Fruit fly (Drosophila melanogaster) whole organism, embryonic: ENCODE results near the gene Rpp30.

Source experiments
- Aef1 ChIP-seq: fragments of 200-800 bp; sonication (Bioruptor generic); IDR thresholded peaks from 3 replicates; pipeline ENCODE4 v1.3.6; 2022; ENCODE audit warnings: missing biosample characterization, missing genetic modification characterization
- CG10543 ChIP-seq: fragments of 200-800 bp; sonication (Bioruptor generic); optimal IDR thresholded peaks from 3 replicates; lab custom pipeline; 2017; ENCODE audit warnings: missing biosample characterization, mild to moderate bottlenecking, missing genetic modification characterization, moderate library complexity
- CG11247 ChIP-seq: fragments of 200-800 bp; sonication (Bioruptor generic); IDR thresholded peaks from 2 replicates; pipeline ENCODE4 v1.3.6; 2022; ENCODE audit warnings: missing biosample characterization, missing genetic modification characterization
- CG12155 ChIP-seq: fragments of 200-800 bp; sonication (Bioruptor generic); optimal IDR thresholded peaks from 3 replicates; lab custom pipeline; 2016; ENCODE audit warnings: missing biosample characterization, missing genetic modification characterization
- CG12299 ChIP-seq: fragments of 200-800 bp; sonication (Bioruptor generic); optimal IDR thresholded peaks from 2 replicates; lab custom pipeline; 2018; ENCODE audit warnings: missing biosample characterization, mild to moderate bottlenecking, missing genetic modification characterization
- CG12744 ChIP-seq: fragments of 200-800 bp; sonication (Bioruptor generic); optimal IDR thresholded peaks from 2 replicates; lab custom pipeline; 2016; ENCODE audit warnings: missing biosample characterization, missing genetic modification characterization
- CG13287 ChIP-seq: fragments of 200-800 bp; sonication (Bioruptor generic); IDR thresholded peaks from 2 replicates; pipeline ENCODE4 v1.3.6; 2022; ENCODE audit warnings: missing biosample characterization, missing genetic modification characterization; ENCODE audit not compliant: partially characterized antibody
- CG14050 ChIP-seq: fragments of 200-800 bp; sonication (Bioruptor generic); IDR thresholded peaks from 3 replicates; pipeline ENCODE4 v1.3.6; 2022; ENCODE audit warnings: missing biosample characterization, missing genetic modification characterization
- CG15011 ChIP-seq: fragments of 200-800 bp; sonication (Bioruptor generic); optimal IDR thresholded peaks from 3 replicates; lab custom pipeline; 2018; ENCODE audit warnings: missing biosample characterization, mild to moderate bottlenecking, missing genetic modification characterization
- CG15073 ChIP-seq: fragments of 200-800 bp; sonication (Bioruptor generic); optimal IDR thresholded peaks from 2 replicates; lab custom pipeline; 2016; ENCODE audit warnings: missing biosample characterization, missing genetic modification characterization
- CG15514 ChIP-seq: fragments of 200-800 bp; sonication (Bioruptor generic); optimal IDR thresholded peaks from 3 replicates; lab custom pipeline; 2017; ENCODE audit warnings: missing biosample characterization, missing genetic modification characterization, mild to moderate bottlenecking, moderate library complexity, missing genetic modification reagents
- CG17361 ChIP-seq: fragments of 200-800 bp; sonication (Bioruptor generic); IDR thresholded peaks from 3 replicates; pipeline ENCODE4 v1.3.6; 2022; ENCODE audit warnings: missing biosample characterization, missing genetic modification characterization
- CG17802 ChIP-seq: fragments of 200-800 bp; sonication (Bioruptor generic); optimal IDR thresholded peaks from 2 replicates; lab custom pipeline; 2018; ENCODE audit warnings: missing biosample characterization, mild to moderate bottlenecking, missing genetic modification characterization, moderate library complexity
- CG18262 ChIP-seq: fragments of 200-800 bp; optimal IDR thresholded peaks from 3 replicates; lab custom pipeline; 2019; ENCODE audit warnings: missing biosample characterization, mild to moderate bottlenecking, missing genetic modification characterization, moderate library complexity
- CG2678 ChIP-seq: fragments of 200-800 bp; sonication (Bioruptor generic); optimal IDR thresholded peaks from 3 replicates; lab custom pipeline; 2019; ENCODE audit warnings: missing biosample characterization, mild to moderate bottlenecking, missing genetic modification characterization, moderate library complexity
- CG6254 ChIP-seq: fragments of 200-800 bp; sonication (Bioruptor generic); optimal IDR thresholded peaks from 3 replicates; lab custom pipeline; 2017; ENCODE audit warnings: mild to moderate bottlenecking, missing biosample characterization, missing genetic modification reagents, missing genetic modification characterization
- CG7271 ChIP-seq: fragments of 200-800 bp; sonication (Bioruptor generic); optimal IDR thresholded peaks from 2 replicates; lab custom pipeline; 2018; ENCODE audit warnings: missing biosample characterization, mild to moderate bottlenecking, missing genetic modification characterization, moderate library complexity
- CG8089 ChIP-seq: fragments of 200-800 bp; sonication (Bioruptor generic); optimal IDR thresholded peaks from 3 replicates; lab custom pipeline; 2016; ENCODE audit warnings: missing biosample characterization, missing genetic modification characterization
- Deaf1 ChIP-seq: fragments of 200-800 bp; optimal IDR thresholded peaks from 3 replicates; lab custom pipeline; 2019; ENCODE audit warnings: missing biosample characterization, mild to moderate bottlenecking, missing genetic modification characterization, moderate library complexity
- Dp ChIP-seq: fragments of 200-800 bp; sonication (Bioruptor generic); optimal IDR thresholded peaks from 2 replicates; lab custom pipeline; 2018; ENCODE audit warnings: missing biosample characterization, mild to moderate bottlenecking, missing genetic modification characterization, moderate library complexity
- Elba2 ChIP-seq: fragments of 200-800 bp; sonication (Bioruptor generic); optimal IDR thresholded peaks from 3 replicates; lab custom pipeline; 2016; ENCODE audit warnings: missing biosample characterization, missing genetic modification characterization
- Ets65A ChIP-seq: fragments of 200-800 bp; sonication (Bioruptor generic); peaks from one replicate; lab custom pipeline; 2016; ENCODE audit warnings: missing biosample characterization, missing genetic modification characterization
- Gsc ChIP-seq: fragments of 200-800 bp; sonication (Bioruptor generic); IDR thresholded peaks from 2 replicates; pipeline ENCODE4 v1.3.6; 2022; ENCODE audit warnings: missing biosample characterization, missing genetic modification characterization
- Hey ChIP-seq: fragments of 200-800 bp; sonication (Bioruptor generic); optimal IDR thresholded peaks from 3 replicates; lab custom pipeline; 2018; ENCODE audit warnings: missing biosample characterization, mild to moderate bottlenecking, missing genetic modification characterization
- Jarid2 ChIP-seq: fragments of 200-800 bp; sonication (Bioruptor generic); optimal IDR thresholded peaks from 3 replicates; lab custom pipeline; 2017; ENCODE audit warnings: mild to moderate bottlenecking, missing biosample characterization, missing genetic modification reagents, missing genetic modification characterization
- Lhr ChIP-seq: fragments of 200-800 bp; sonication (Bioruptor generic); optimal IDR thresholded peaks from 3 replicates; lab custom pipeline; 2017; ENCODE audit warnings: mild to moderate bottlenecking, missing biosample characterization, missing genetic modification reagents, missing genetic modification characterization
- Meics ChIP-seq: fragments of 200-800 bp; sonication (Bioruptor generic); optimal IDR thresholded peaks from 2 replicates; lab custom pipeline; 2017; ENCODE audit warnings: missing biosample characterization, mild to moderate bottlenecking, missing genetic modification characterization
- Mes4 ChIP-seq: fragments of 200-800 bp; sonication (Bioruptor generic); optimal IDR thresholded peaks from 2 replicates; lab custom pipeline; 2016; ENCODE audit warnings: missing biosample characterization, missing genetic modification characterization
- Mrtf ChIP-seq: fragments of 200-800 bp; sonication (Bioruptor generic); IDR thresholded peaks from 3 replicates; pipeline ENCODE4 v1.3.6; 2022; ENCODE audit warnings: missing biosample characterization, missing genetic modification characterization
- NC2β ChIP-seq: fragments of 200-800 bp; sonication (Bioruptor generic); optimal IDR thresholded peaks from 2 replicates; lab custom pipeline; 2016; ENCODE audit warnings: missing biosample characterization, missing genetic modification characterization
- Sin3A ChIP-seq: fragments of >200 bp; optimal IDR thresholded peaks from 2 replicates; lab custom pipeline; 2018
- Stat92E ChIP-seq, 3 experiments: fragments of >200 bp in 2 of 3; fragments of 200-800 bp in 1 of 3; sonication (Bioruptor generic) in 1 of 3; optimal IDR thresholded peaks; 2 replicates each; lab custom pipeline; 2017 to 2019; ENCODE audit warnings: missing biosample characterization in 3 of 3, missing genetic modification characterization in 3 of 3, mild to moderate bottlenecking in 1 of 3, moderate library complexity in 1 of 3
- YL-1 ChIP-seq: fragments of 200-800 bp; sonication (Bioruptor generic); optimal IDR thresholded peaks from 3 replicates; lab custom pipeline; 2017; ENCODE audit warnings: missing biosample characterization, mild to moderate bottlenecking, missing genetic modification characterization
- ac ChIP-seq: fragments of 200-800 bp; sonication (Bioruptor generic); optimal IDR thresholded peaks from 3 replicates; lab custom pipeline; 2017; ENCODE audit warnings: missing biosample characterization, mild to moderate bottlenecking, missing genetic modification characterization
- caup ChIP-seq: fragments of 200-800 bp; sonication (Bioruptor generic); optimal IDR thresholded peaks from 3 replicates; lab custom pipeline; 2017; ENCODE audit warnings: missing biosample characterization, mild to moderate bottlenecking, missing genetic modification characterization, moderate library complexity; ENCODE audit not compliant: severe bottlenecking
- corto ChIP-seq: fragments of 200-800 bp; sonication (Bioruptor generic); optimal IDR thresholded peaks from 2 replicates; lab custom pipeline; 2016; ENCODE audit warnings: missing biosample characterization, mild to moderate bottlenecking, missing genetic modification characterization, moderate library complexity
- crc ChIP-seq: fragments of 200-800 bp; sonication (Bioruptor generic); optimal IDR thresholded peaks from 2 replicates; lab custom pipeline; 2016; ENCODE audit warnings: missing biosample characterization, missing genetic modification characterization
- crp ChIP-seq, 2 experiments: fragments of 200-800 bp; sonication (Bioruptor generic); optimal IDR thresholded peaks; 2 replicates in 1 of 2; 3 replicates in 1 of 2; lab custom pipeline; 2017; ENCODE audit warnings: missing biosample characterization in 2 of 2, missing genetic modification characterization in 2 of 2, mild to moderate bottlenecking in 1 of 2, moderate library complexity in 1 of 2
- en ChIP-seq: fragments of 200-800 bp; sonication (Bioruptor generic); optimal IDR thresholded peaks from 2 replicates; lab custom pipeline; 2016; ENCODE audit warnings: missing biosample characterization, missing genetic modification characterization
- ftz-f1 ChIP-seq: fragments of 200-800 bp; sonication (Bioruptor generic); optimal IDR thresholded peaks from 2 replicates; lab custom pipeline; 2016; ENCODE audit warnings: missing biosample characterization, missing genetic modification characterization
- gce ChIP-seq: fragments of 200-800 bp; sonication (Bioruptor generic); IDR thresholded peaks from 3 replicates; pipeline ENCODE4 v1.3.6; 2022; ENCODE audit warnings: missing biosample characterization, missing genetic modification characterization
- gcm ChIP-seq: fragments of 200-800 bp; sonication (Bioruptor generic); optimal IDR thresholded peaks from 2 replicates; lab custom pipeline; 2019; ENCODE audit warnings: missing biosample characterization, mild to moderate bottlenecking, missing genetic modification characterization, moderate library complexity
- inv ChIP-seq: fragments of 200-800 bp; sonication (Bioruptor generic); IDR thresholded peaks from 2 replicates; pipeline ENCODE4 v1.3.6; 2022; ENCODE audit warnings: missing biosample characterization, missing genetic modification characterization; ENCODE audit not compliant: partially characterized antibody
- peb ChIP-seq: fragments of 200-800 bp; sonication (Bioruptor generic); IDR thresholded peaks from 2 replicates; pipeline ENCODE4 v1.3.6; 2022; ENCODE audit warnings: missing biosample characterization, missing genetic modification characterization
- phol ChIP-seq: fragments of 200-800 bp; sonication (Bioruptor generic); optimal IDR thresholded peaks from 3 replicates; lab custom pipeline; 2018; ENCODE audit warnings: missing biosample characterization, mild to moderate bottlenecking, missing genetic modification characterization, moderate library complexity
- pum ChIP-seq: fragments of 200-800 bp; sonication (Bioruptor generic); optimal IDR thresholded peaks from 2 replicates; lab custom pipeline; 2016; ENCODE audit warnings: missing biosample characterization, missing genetic modification characterization
- ro ChIP-seq: fragments of 200-800 bp; sonication (Bioruptor generic); IDR thresholded peaks from 2 replicates; pipeline ENCODE4 v1.3.6; 2022; ENCODE audit warnings: missing biosample characterization, missing genetic modification characterization
- stc ChIP-seq: fragments of 200-800 bp; sonication (Bioruptor generic); IDR thresholded peaks from 2 replicates; pipeline ENCODE4 v1.3.6; 2022; ENCODE audit warnings: missing biosample characterization, missing genetic modification characterization
- tgo ChIP-seq: fragments of 200-800 bp; sonication (Bioruptor generic); IDR thresholded peaks from 3 replicates; pipeline ENCODE4 v1.3.6; 2022; ENCODE audit warnings: missing biosample characterization, missing genetic modification characterization
- unc-4 ChIP-seq: fragments of 200-800 bp; sonication (Bioruptor generic); IDR thresholded peaks from 2 replicates; pipeline ENCODE4 v1.3.6; 2022; ENCODE audit warnings: missing biosample characterization, missing genetic modification characterization; ENCODE audit not compliant: partially characterized antibody
- wek ChIP-seq: fragments of 200-800 bp; sonication (Bioruptor generic); optimal IDR thresholded peaks from 3 replicates; lab custom pipeline; 2018; ENCODE audit warnings: missing biosample characterization, mild to moderate bottlenecking, missing genetic modification characterization, moderate library complexity

The Rpp30 gene

dm6 chr2L:273603-274002 is 21.4 kb upstream of the Rpp30 start, which contains the start of the genes mbm and CG11555 (continued):
- TF ChIP-seq unc-4 (GFP tag; lab: Robert Waterston, UW) (peak; percentile 70; the same call in 1 of the 2 replicates), CG2678 (tag; lab: Kevin White, UChicago) (no peak), CG6254 (GFP tag; lab: Kevin White, UChicago) (no peak), Jarid2 (GFP tag; lab: Kevin White, UChicago) (no peak), Aef1 (no peak), Deaf1 (tag; lab: Kevin White, UChicago) (peak; percentile 20), CG8089 (no peak), Elba2 (GFP tag; lab: Kevin White, UChicago) (no peak), en (no peak), CG15011 (GFP tag; lab: Kevin White, UChicago) (no peak), Gsc (GFP tag; lab: Robert Waterston, UW) (no peak), CG15073 (GFP tag; lab: Kevin White, UChicago) (no peak), gcm (GFP tag; lab: Kevin White, UChicago) (peak; percentile 10), crc (GFP tag; lab: Kevin White, UChicago) (no peak), phol (tag; lab: Kevin White, UChicago) (peak; percentile 56), Stat92E (GFP tag; optimal IDR thresholded peaks at IDR 0.05; lab: Kevin White, UChicago) (no peak), Sin3A (lab: Kevin White, UChicago) (no peak), inv (no peak), CG10543 (GFP tag; lab: Kevin White, UChicago) (peak; percentile 11), CG17802 (tag; lab: Kevin White, UChicago) (no peak), CG11247 (GFP tag; lab: Robert Waterston, UW) (no peak), CG18262 (tag; lab: Kevin White, UChicago) (peak; percentile 43), CG15514 (GFP tag; lab: Kevin White, UChicago) (peak; percentile 55), Dp (GFP tag; lab: Kevin White, UChicago) (peak; percentile 25), NC2β (GFP tag; lab: Kevin White, UChicago) (no peak), ac (GFP tag; lab: Kevin White, UChicago) (no peak), Hey (tag; lab: Kevin White, UChicago) (no peak), ftz-f1 (GFP tag; lab: Kevin White, UChicago) (no peak), corto (GFP tag; lab: Kevin White, UChicago) (no peak), stc (no peak), Lhr (GFP tag; lab: Kevin White, UChicago) (no peak), tgo (GFP tag; lab: Robert Waterston, UW) (no peak), ro (no peak), peb (GFP tag; lab: Robert Waterston, UW) (no peak), pum (GFP tag; lab: Kevin White, UChicago) (no peak), CG14050 (GFP tag; lab: Robert Waterston, UW) (no peak), CG7271 (tag; lab: Kevin White, UChicago) (no peak), CG17361 (GFP tag; lab: Robert Waterston, UW) (peak; percentile 44; the same call in 1 of the 3 replicates), YL-1 (GFP tag; lab: Kevin White, UChicago) (peak; percentile 66), caup (GFP tag; lab: Kevin White, UChicago) (no peak), Mes4 (GFP tag; lab: Kevin White, UChicago) (no peak), wek (GFP tag; lab: Kevin White, UChicago) (no peak), Ets65A (no peak), CG12744 (GFP tag; lab: Kevin White, UChicago) (no peak), CG12299 (tag; lab: Kevin White, UChicago) (no peak), crp (GFP tag; optimal IDR thresholded peaks at IDR 0.05; lab: Kevin White, UChicago) (peak in 1 of 2 experiments; percentile 43), gce (GFP tag; lab: Robert Waterston, UW) (no peak), CG12155 (GFP tag; lab: Kevin White, UChicago) (no peak), Meics (GFP tag; lab: Kevin White, UChicago) (peak; percentile 40), Mrtf (GFP tag; lab: Robert Waterston, UW) (no peak), CG13287 (peak; percentile 73)
